Fruit fly (Drosophila melanogaster): Measurements from ENCODE around the gene pst.

The pst gene

dm6 chr3L:7313559-7314132 lies 46.4 kb downstream of the pst start:
- TF ChIP-seq Myc (optimal IDR thresholded peaks at IDR 0.05) (no peak), h (optimal IDR thresholded peaks at IDR 0.05) (no peak), ttk (optimal IDR thresholded peaks at IDR 0.05) (no peak), psq (optimal IDR thresholded peaks at IDR 0.05) (no peak), Sin3A (optimal IDR thresholded peaks at IDR 0.05) (no peak), insv (optimal IDR thresholded peaks at IDR 0.05) (no peak)

dm6 chr3L:7312754-7313153 lies 47.3 kb downstream of the pst start, which contains the start of gene unc-13-4A:
Gene unc-13-4A (minus strand): TSS chr3L:7312896.
- TF ChIP-seq psq (optimal IDR thresholded peaks at IDR 0.05) (no peak), Sin3A (optimal IDR thresholded peaks at IDR 0.05) (no peak), h (optimal IDR thresholded peaks at IDR 0.05) (no peak), Myc (optimal IDR thresholded peaks at IDR 0.05) (no peak), insv (optimal IDR thresholded peaks at IDR 0.05) (no peak), ttk (optimal IDR thresholded peaks at IDR 0.05) (no peak)

All from Kc167 (cell line).